Fruit fly (Drosophila melanogaster) whole organism, embryonic: ENCODE data around the gene Usf.

Source experiments
- Atf6 ChIP-seq: fragments of 200-800 bp; sonication (Bioruptor generic); IDR thresholded peaks from 2 replicates; pipeline ENCODE4 v1.3.6; 2022; ENCODE audit warnings: missing biosample characterization, missing genetic modification characterization
- CG10462 ChIP-seq: fragments of 200-800 bp; sonication (Bioruptor generic); optimal IDR thresholded peaks from 2 replicates; lab custom pipeline; 2016; ENCODE audit warnings: missing biosample characterization, missing genetic modification characterization
- CG11398 ChIP-seq: fragments of 200-800 bp; sonication (Bioruptor generic); optimal IDR thresholded peaks from 2 replicates; lab custom pipeline; 2016; ENCODE audit warnings: missing biosample characterization, missing genetic modification characterization
- CG11560 ChIP-seq: fragments of 200-800 bp; sonication (Bioruptor generic); IDR thresholded peaks from 3 replicates; pipeline ENCODE4 v1.3.6; 2022; ENCODE audit warnings: missing biosample characterization, missing genetic modification characterization
- CG12391 ChIP-seq: fragments of 200-800 bp; sonication (Bioruptor generic); optimal IDR thresholded peaks from 3 replicates; lab custom pipeline; 2018; ENCODE audit warnings: missing biosample characterization, mild to moderate bottlenecking, missing genetic modification characterization, moderate library complexity
- CG12659 ChIP-seq: fragments of 200-800 bp; sonication (Bioruptor generic); optimal IDR thresholded peaks from 3 replicates; lab custom pipeline; 2017; ENCODE audit warnings: mild to moderate bottlenecking, missing biosample characterization, missing genetic modification reagents, missing genetic modification characterization
- CG14860 ChIP-seq: fragments of 200-800 bp; sonication (Bioruptor generic); IDR thresholded peaks from 3 replicates; pipeline ENCODE4 v1.3.6; 2022; ENCODE audit warnings: missing biosample characterization, missing genetic modification characterization; ENCODE audit not compliant: partially characterized antibody
- CG15011 ChIP-seq: fragments of 200-800 bp; sonication (Bioruptor generic); optimal IDR thresholded peaks from 3 replicates; lab custom pipeline; 2018; ENCODE audit warnings: missing biosample characterization, mild to moderate bottlenecking, missing genetic modification characterization
- CG15601 ChIP-seq: fragments of 200-800 bp; sonication (Bioruptor generic); optimal IDR thresholded peaks from 3 replicates; lab custom pipeline; 2019; ENCODE audit warnings: missing biosample characterization, mild to moderate bottlenecking, missing genetic modification characterization, moderate library complexity
- CG1647 ChIP-seq: fragments of 200-800 bp; sonication (Bioruptor generic); optimal IDR thresholded peaks from 3 replicates; lab custom pipeline; 2016; ENCODE audit warnings: missing biosample characterization, missing genetic modification characterization
- CG17361 ChIP-seq: fragments of 200-800 bp; sonication (Bioruptor generic); IDR thresholded peaks from 3 replicates; pipeline ENCODE4 v1.3.6; 2022; ENCODE audit warnings: missing biosample characterization, missing genetic modification characterization
- CG17912 ChIP-seq: fragments of 200-800 bp; sonication (Bioruptor generic); optimal IDR thresholded peaks from 2 replicates; lab custom pipeline; 2018; ENCODE audit warnings: missing biosample characterization, mild to moderate bottlenecking, missing genetic modification characterization
- CG2120 ChIP-seq: fragments of 200-800 bp; sonication (Bioruptor generic); optimal IDR thresholded peaks from 3 replicates; lab custom pipeline; 2016; ENCODE audit warnings: missing biosample characterization, missing genetic modification characterization
- CG2875 ChIP-seq: fragments of 200-800 bp; sonication (Bioruptor generic); optimal IDR thresholded peaks from 2 replicates; lab custom pipeline; 2017; ENCODE audit warnings: missing biosample characterization, mild to moderate bottlenecking, missing genetic modification characterization, missing genetic modification reagents
- CG31365 ChIP-seq: fragments of 200-800 bp; sonication (Bioruptor generic); optimal IDR thresholded peaks from 2 replicates; lab custom pipeline; 2018; ENCODE audit warnings: missing biosample characterization, mild to moderate bottlenecking, missing genetic modification characterization
- CG31441 ChIP-seq: fragments of 200-800 bp; sonication (Bioruptor generic); IDR thresholded peaks from 2 replicates; pipeline ENCODE4 v1.3.6; 2022; ENCODE audit warnings: missing biosample characterization, missing genetic modification characterization
- CG7372 ChIP-seq: fragments of 200-800 bp; sonication (Bioruptor generic); IDR thresholded peaks from 2 replicates; pipeline ENCODE4 v1.3.6; 2022; ENCODE audit warnings: missing biosample characterization, missing genetic modification characterization
- CG7987 ChIP-seq: fragments of 200-800 bp; sonication (Bioruptor generic); optimal IDR thresholded peaks from 2 replicates; lab custom pipeline; 2018; ENCODE audit warnings: missing biosample characterization, mild to moderate bottlenecking, missing genetic modification characterization, moderate library complexity
- CG8281 ChIP-seq: fragments of 200-800 bp; sonication (Bioruptor generic); optimal IDR thresholded peaks from 2 replicates; lab custom pipeline; 2018; ENCODE audit warnings: missing biosample characterization, mild to moderate bottlenecking, missing genetic modification characterization, moderate library complexity
- CG8290 ChIP-seq, 3 experiments: fragments of 200-800 bp; sonication (Bioruptor generic); optimal IDR thresholded peaks; 2 replicates each; lab custom pipeline; 2016 to 2019; ENCODE audit warnings: missing biosample characterization in 3 of 3, missing genetic modification characterization in 3 of 3, mild to moderate bottlenecking in 2 of 3, moderate library complexity in 1 of 3
- CG8924 ChIP-seq: fragments of 200-800 bp; optimal IDR thresholded peaks from 3 replicates; lab custom pipeline; 2019; ENCODE audit warnings: missing biosample characterization, mild to moderate bottlenecking, missing genetic modification characterization, moderate library complexity
- CG8944 ChIP-seq: fragments of 200-800 bp; sonication (Bioruptor generic); optimal IDR thresholded peaks from 3 replicates; lab custom pipeline; 2016; ENCODE audit warnings: missing biosample characterization, missing genetic modification characterization
- Dip3 ChIP-seq: fragments of 200-800 bp; sonication (Bioruptor generic); optimal IDR thresholded peaks from 3 replicates; lab custom pipeline; 2016; ENCODE audit warnings: missing biosample characterization, missing genetic modification characterization
- Doc2 ChIP-seq: fragments of 200-800 bp; sonication (Bioruptor generic); IDR thresholded peaks from 2 replicates; pipeline ENCODE4 v1.3.6; 2022; ENCODE audit warnings: missing biosample characterization, missing genetic modification characterization
- HLH54F ChIP-seq: fragments of 200-800 bp; sonication (Bioruptor generic); optimal IDR thresholded peaks from 3 replicates; lab custom pipeline; 2016; ENCODE audit warnings: missing biosample characterization, missing genetic modification characterization
- HmgD ChIP-seq: fragments of 200-800 bp; sonication (Bioruptor generic); optimal IDR thresholded peaks from 3 replicates; lab custom pipeline; 2016; ENCODE audit warnings: missing biosample characterization, missing genetic modification characterization
- Kr ChIP-seq: fragments of 200-800 bp; sonication (Bioruptor generic); optimal IDR thresholded peaks from 2 replicates; lab custom pipeline; 2017; ENCODE audit warnings: missing biosample characterization, mild to moderate bottlenecking, missing genetic modification characterization
- Lhr ChIP-seq: fragments of 200-800 bp; sonication (Bioruptor generic); optimal IDR thresholded peaks from 3 replicates; lab custom pipeline; 2017; ENCODE audit warnings: mild to moderate bottlenecking, missing biosample characterization, missing genetic modification reagents, missing genetic modification characterization
- Nf-YB ChIP-seq: fragments of 200-800 bp; sonication (Bioruptor generic); optimal IDR thresholded peaks from 3 replicates; lab custom pipeline; 2019; ENCODE audit warnings: missing biosample characterization, mild to moderate bottlenecking, missing genetic modification characterization, moderate library complexity
- Nf-YC ChIP-seq: fragments of 200-800 bp; optimal IDR thresholded peaks from 3 replicates; lab custom pipeline; 2019; ENCODE audit warnings: missing biosample characterization, mild to moderate bottlenecking, missing genetic modification characterization, moderate library complexity
- Pdp1 ChIP-seq, 2 experiments: fragments of 200-800 bp; sonication (Bioruptor generic); optimal IDR thresholded peaks; 3 replicates each; lab custom pipeline; 2016; ENCODE audit warnings: missing biosample characterization in 2 of 2, missing genetic modification characterization in 2 of 2, mild to moderate bottlenecking in 1 of 2, moderate library complexity in 1 of 2
- Ravus ChIP-seq: fragments of 200-800 bp; sonication (Bioruptor generic); IDR thresholded peaks from 2 replicates; pipeline ENCODE4 v1.3.6; 2022; ENCODE audit warnings: missing biosample characterization, missing genetic modification characterization
- Side ChIP-seq: fragments of 200-800 bp; sonication (Bioruptor generic); optimal IDR thresholded peaks from 2 replicates; lab custom pipeline; 2016; ENCODE audit warnings: missing biosample characterization, missing genetic modification characterization
- Six4 ChIP-seq: fragments of 200-800 bp; sonication (Bioruptor generic); optimal IDR thresholded peaks from 2 replicates; lab custom pipeline; 2016; ENCODE audit warnings: missing biosample characterization, missing genetic modification characterization
- Xbp1 ChIP-seq: fragments of 200-800 bp; sonication (Bioruptor generic); optimal IDR thresholded peaks from 3 replicates; lab custom pipeline; 2016; ENCODE audit warnings: missing biosample characterization, mild to moderate bottlenecking, missing genetic modification characterization
- abd-A ChIP-seq: fragments of 200-800 bp; sonication (Bioruptor generic); optimal IDR thresholded peaks from 3 replicates; lab custom pipeline; 2019; ENCODE audit warnings: missing biosample characterization, mild to moderate bottlenecking, missing genetic modification characterization, moderate library complexity
- ac ChIP-seq: fragments of 200-800 bp; sonication (Bioruptor generic); optimal IDR thresholded peaks from 3 replicates; lab custom pipeline; 2017; ENCODE audit warnings: missing biosample characterization, mild to moderate bottlenecking, missing genetic modification characterization
- az2 ChIP-seq: fragments of 200-800 bp; sonication (Bioruptor generic); optimal IDR thresholded peaks from 3 replicates; lab custom pipeline; 2016; ENCODE audit warnings: missing biosample characterization, missing genetic modification characterization
- eyg ChIP-seq: fragments of 200-800 bp; sonication (Bioruptor generic); optimal IDR thresholded peaks from 3 replicates; lab custom pipeline; 2016; ENCODE audit warnings: missing biosample characterization, missing genetic modification characterization
- fd102C ChIP-seq: fragments of 200-800 bp; sonication (Bioruptor generic); optimal IDR thresholded peaks from 2 replicates; lab custom pipeline; 2018; ENCODE audit warnings: missing biosample characterization, mild to moderate bottlenecking, missing genetic modification characterization, moderate library complexity
- gcm ChIP-seq: fragments of 200-800 bp; sonication (Bioruptor generic); optimal IDR thresholded peaks from 2 replicates; lab custom pipeline; 2019; ENCODE audit warnings: missing biosample characterization, mild to moderate bottlenecking, missing genetic modification characterization, moderate library complexity
- gro ChIP-seq: fragments of 200-800 bp; sonication (Bioruptor generic); optimal IDR thresholded peaks from 2 replicates; lab custom pipeline; 2016; ENCODE audit warnings: missing biosample characterization, missing genetic modification characterization
- maf-S ChIP-seq: fragments of 200-800 bp; sonication (Bioruptor generic); optimal IDR thresholded peaks from 2 replicates; lab custom pipeline; 2016; ENCODE audit warnings: missing biosample characterization, missing genetic modification characterization
- onecut ChIP-seq: fragments of 200-800 bp; sonication (Bioruptor generic); IDR thresholded peaks from 2 replicates; pipeline ENCODE4 v1.3.6; 2022; ENCODE audit warnings: missing biosample characterization, missing genetic modification characterization
- org-1 ChIP-seq: fragments of 200-800 bp; sonication (Bioruptor generic); optimal IDR thresholded peaks from 2 replicates; lab custom pipeline; 2017; ENCODE audit warnings: missing biosample characterization, missing genetic modification characterization
- pita ChIP-seq: fragments of 200-800 bp; sonication (Bioruptor generic); optimal IDR thresholded peaks from 2 replicates; lab custom pipeline; 2017; ENCODE audit warnings: missing biosample characterization, mild to moderate bottlenecking, missing genetic modification characterization
- sens-2 ChIP-seq: fragments of 200-800 bp; sonication (Bioruptor generic); IDR thresholded peaks from 2 replicates; pipeline ENCODE4 v1.3.6; 2022; ENCODE audit warnings: missing biosample characterization, missing genetic modification characterization
- sug ChIP-seq: fragments of 200-800 bp; optimal IDR thresholded peaks from 2 replicates; lab custom pipeline; 2019; ENCODE audit warnings: missing biosample characterization, mild to moderate bottlenecking, missing genetic modification characterization, moderate library complexity
- twi ChIP-seq: fragments of 200-800 bp; optimal IDR thresholded peaks from 2 replicates; lab custom pipeline; 2019; ENCODE audit warnings: missing biosample characterization, mild to moderate bottlenecking, missing genetic modification characterization, moderate library complexity
- wor ChIP-seq: fragments of 200-800 bp; sonication (Bioruptor generic); IDR thresholded peaks from 2 replicates; pipeline ENCODE4 v1.3.6; 2022; ENCODE audit warnings: missing biosample characterization, missing genetic modification characterization
- zf30C ChIP-seq: fragments of 200-800 bp; sonication (Bioruptor generic); optimal IDR thresholded peaks from 3 replicates; lab custom pipeline; 2018; ENCODE audit warnings: missing biosample characterization, mild to moderate bottlenecking, missing genetic modification characterization

Usf gene

dm6 chrX:4581769-4582168 lies 33.2 kb upstream of the Usf start (continued):
- no peak for TF ChIP-seq abd-A (tag; lab: Kevin White, UChicago)
- TF ChIP-seq gcm (GFP tag; lab: Kevin White, UChicago): no peak
- TF ChIP-seq twi: no peak
- no peak for TF ChIP-seq Kr
- TF ChIP-seq CG2875 (GFP tag; lab: Kevin White, UChicago): peak; percentile 9
- TF ChIP-seq eyg: no peak
- no peak for TF ChIP-seq CG1647 (GFP tag; lab: Kevin White, UChicago)
- no peak for TF ChIP-seq Doc2 (GFP tag; lab: Robert Waterston, UW)
- TF ChIP-seq Nf-YB (GFP tag; lab: Kevin White, UChicago): peak; percentile 52
- peak; percentile 58 for TF ChIP-seq CG12391 (tag; lab: Kevin White, UChicago)
- no peak for TF ChIP-seq onecut
- no peak for TF ChIP-seq CG11560 (tag; lab: Robert Waterston, UW)
- TF ChIP-seq CG7987 (GFP tag; lab: Kevin White, UChicago): no peak
- no peak for TF ChIP-seq ac (GFP tag; lab: Kevin White, UChicago)
- no peak for TF ChIP-seq CG11398
- no peak for TF ChIP-seq Nf-YC (tag; lab: Kevin White, UChicago)
- no peak for TF ChIP-seq pita (GFP tag; lab: Kevin White, UChicago)
- no peak for TF ChIP-seq Atf6 (GFP tag; lab: Robert Waterston, UW)
- peak; percentile 22 for TF ChIP-seq Xbp1 (GFP tag; lab: Kevin White, UChicago)
- TF ChIP-seq CG8281 (tag; lab: Kevin White, UChicago): no peak
- no peak for TF ChIP-seq org-1 (GFP tag; lab: Kevin White, UChicago)
- no peak for TF ChIP-seq CG8944 (GFP tag; lab: Kevin White, UChicago)
- no peak for TF ChIP-seq CG2120 (GFP tag; lab: Kevin White, UChicago)
- TF ChIP-seq HmgD (GFP tag; lab: Kevin White, UChicago): no peak
- no peak for TF ChIP-seq CG7372 (GFP tag; lab: Robert Waterston, UW)
- TF ChIP-seq zf30C (GFP tag; lab: Kevin White, UChicago): no peak
- no peak for TF ChIP-seq Ravus
- peak; percentile 10 to 21 for TF ChIP-seq Pdp1 (GFP tag; optimal IDR thresholded peaks at IDR 0.05; lab: Kevin White, UChicago)
- no peak for TF ChIP-seq HLH54F (GFP tag; lab: Kevin White, UChicago)
- TF ChIP-seq CG14860 (GFP tag; lab: Robert Waterston, UW): no peak
- no peak for TF ChIP-seq Side (GFP tag; lab: Kevin White, UChicago)
- TF ChIP-seq CG12659 (GFP tag; lab: Kevin White, UChicago): no peak
- TF ChIP-seq CG8290 (GFP tag; optimal IDR thresholded peaks at IDR 0.05; lab: Kevin White, UChicago): no peak
- no peak for TF ChIP-seq CG8290 (tag; optimal IDR thresholded peaks at IDR 0.05; lab: Kevin White, UChicago)
- no peak for TF ChIP-seq maf-S (GFP tag; lab: Kevin White, UChicago)
- peak; percentile 35 for TF ChIP-seq az2 (GFP tag; lab: Kevin White, UChicago)
- TF ChIP-seq gro: no peak
- no peak for TF ChIP-seq sug (tag; lab: Kevin White, UChicago)
- TF ChIP-seq CG17361 (GFP tag; lab: Robert Waterston, UW): peak; percentile 57; the same call in 2 of the 3 replicates
- no peak for TF ChIP-seq CG17912 (GFP tag; lab: Kevin White, UChicago)
- peak; percentile 35 for TF ChIP-seq Lhr (GFP tag; lab: Kevin White, UChicago)
- 0 out of 2 replicates have a peak, but pooled peaks have one; percentile 20 for TF ChIP-seq wor
- no peak for TF ChIP-seq Dip3 (GFP tag; lab: Kevin White, UChicago)
- no peak for TF ChIP-seq CG31365 (tag; lab: Kevin White, UChicago)
- TF ChIP-seq CG31441 (GFP tag; lab: Robert Waterston, UW): peak; percentile 53; the same call in 1 of the 2 replicates
- TF ChIP-seq CG15011 (GFP tag; lab: Kevin White, UChicago): no peak
- no peak for TF ChIP-seq fd102C
- no peak for TF ChIP-seq CG8924 (tag; lab: Kevin White, UChicago)
- TF ChIP-seq CG15601 (tag; lab: Kevin White, UChicago): peak; percentile 59
- TF ChIP-seq CG10462 (GFP tag; lab: Kevin White, UChicago): no peak
- no peak for TF ChIP-seq sens-2 (GFP tag; lab: Robert Waterston, UW)
- no peak for TF ChIP-seq Six4 (GFP tag; lab: Kevin White, UChicago)
